Worm (Caenorhabditis elegans): Measurements from ENCODE around the gene srw-6.

DNA sequence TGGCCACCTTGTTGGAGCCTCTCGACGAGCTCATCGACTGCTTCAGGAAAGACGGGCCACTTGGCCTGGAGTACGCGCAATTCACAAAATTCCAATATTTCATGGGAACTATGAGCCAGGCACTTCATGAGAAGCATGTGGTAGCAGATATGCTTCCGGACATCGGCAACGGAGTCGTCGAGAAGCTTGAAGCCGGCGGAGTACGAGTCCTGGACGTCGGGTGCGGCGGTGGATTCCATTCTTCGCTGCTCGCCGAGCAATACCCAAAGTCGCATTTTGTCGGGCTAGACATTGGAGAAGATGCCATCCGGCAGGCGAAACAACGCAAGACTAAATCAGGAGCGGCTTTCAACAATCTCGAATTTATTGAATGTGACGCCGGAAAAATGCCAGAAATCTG lies 34.8 kb upstream of the srw-6 start:
- TF ChIP-seq ceh-28 (tag; optimal IDR thresholded peaks at IDR 0.05) (no peak), pha-4 (GFP tag; IDR thresholded peaks at IDR 0.05) (no peak), pha-4 (tag; optimal IDR thresholded peaks at IDR 0.05) (no peak), zip-11 (GFP tag; IDR thresholded peaks at IDR 0.05) (no peak), aly-2 (tag; optimal IDR thresholded peaks at IDR 0.05) (no peak), fkh-10 (GFP tag; optimal IDR thresholded peaks at IDR 0.05) (no peak), lir-3 (tag; optimal IDR thresholded peaks at IDR 0.05) (no peak), lin-39 (tag; optimal IDR thresholded peaks at IDR 0.05) (no peak), daf-19 (GFP tag; conservative IDR thresholded peaks at IDR 0.05) (no peak), hif-1 (tag; optimal IDR thresholded peaks at IDR 0.05) (no peak), nhr-10 (tag; optimal IDR thresholded peaks at IDR 0.05) (no peak), unc-62 (GFP tag; optimal IDR thresholded peaks at IDR 0.05 in 1 of 2) (no peak), unc-62 (tag; optimal IDR thresholded peaks at IDR 0.05) (no peak), ZK546.5 (tag; optimal IDR thresholded peaks at IDR 0.05) (no peak), R02D3.7 (tag; optimal IDR thresholded peaks at IDR 0.05) (no peak), nhr-77 (tag; optimal IDR thresholded peaks at IDR 0.05) (no peak)
